Worm (Caenorhabditis elegans): ENCODE measurements around the gene nhr-152.
"Not testable (repeated sequence)": the region's sequence is repeated elsewhere in the genome, so short reads cannot be mapped to it uniquely, and the experiment has no call there.

The nhr-152 gene

ce11 chrV:7689888-7690287, 3.7 kb downstream of the nhr-152 start, which contains the start of gene C12D5.9:
TSS of gene C12D5.9 (minus strand) at chrV:7689988.
- no peak for TF ChIP-seq unc-62 (GFP tag; optimal IDR thresholded peaks at IDR 0.05)

ce11 chrV:7690637-7691036, 4.5 kb downstream of the nhr-152 start:
- no peak for TF ChIP-seq unc-62 (GFP tag; optimal IDR thresholded peaks at IDR 0.05)

DNA sequence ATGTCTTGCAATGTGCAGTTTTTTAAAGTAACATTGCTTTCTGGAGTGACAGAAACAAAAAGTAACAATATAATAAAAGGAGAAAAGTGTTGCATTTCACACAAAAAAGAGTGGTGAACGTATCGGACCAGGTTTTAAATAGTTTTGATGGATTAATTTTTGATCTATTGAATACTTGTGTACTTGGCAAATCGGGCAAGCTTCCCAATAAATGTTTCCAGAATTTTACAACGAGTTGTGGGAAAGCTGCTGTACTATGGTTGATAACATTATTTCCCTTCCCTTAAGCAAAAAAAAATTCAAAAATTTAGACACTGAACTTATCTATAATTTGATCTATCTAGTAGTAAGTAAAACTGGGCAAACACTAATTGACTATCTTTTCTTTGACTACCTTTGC, 7.2 kb downstream of the nhr-152 start, which contains the start of gene C12D5.10:
C12D5.10 (minus strand) TSS at position 101 of the 400 bp plus-strand sequence.
- no peak for TF ChIP-seq unc-62 (GFP tag; optimal IDR thresholded peaks at IDR 0.05)

DNA sequence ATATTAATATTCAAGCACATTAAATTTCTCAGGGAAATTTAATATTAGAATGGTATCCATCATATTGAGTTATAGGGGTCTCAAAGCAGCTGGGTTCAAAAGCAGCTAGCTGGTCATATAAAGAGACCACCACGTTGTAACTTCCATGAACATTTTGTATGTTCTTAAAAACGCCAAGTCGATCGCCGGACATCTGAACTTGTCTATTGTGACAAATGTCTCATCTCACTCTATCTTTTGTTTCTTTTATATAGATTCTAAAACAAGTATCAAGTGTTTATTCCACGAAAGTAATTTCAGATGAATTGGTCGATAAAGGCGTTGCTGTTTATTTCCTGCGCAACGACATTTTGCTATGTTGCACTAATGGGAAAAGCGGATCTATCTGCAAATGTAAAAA, 10.7 kb downstream of the nhr-152 start, which contains the start of gene ZK105.3:
ZK105.3 (plus strand) TSS at position 301 of the 400 bp plus-strand sequence.
- no peak for TF ChIP-seq unc-62 (GFP tag; optimal IDR thresholded peaks at IDR 0.05)

ce11 chrV:7703536-7703935, 17.4 kb downstream of the nhr-152 start, which contains the start of gene srsx-40:
TSS of gene srsx-40 (minus strand) at chrV:7703636.
- TF ChIP-seq unc-62 (GFP tag; optimal IDR thresholded peaks at IDR 0.05): not testable (repeated sequence)

ce11 chrV:7705316-7705715, 19.2 kb downstream of the nhr-152 start, which contains the start of gene srw-3:
TSS of gene srw-3 (plus strand) at chrV:7705616.
- no peak for TF ChIP-seq unc-62 (GFP tag; optimal IDR thresholded peaks at IDR 0.05)

- no peak for TF ChIP-seq unc-62 (GFP tag; optimal IDR thresholded peaks at IDR 0.05)
Observed at ce11 chrV:7708525-7708924, 22.4 kb downstream of the nhr-152 start, which contains the start of gene ZK105.11. TSS of gene ZK105.11 (minus strand) at chrV:7708625.

DNA sequence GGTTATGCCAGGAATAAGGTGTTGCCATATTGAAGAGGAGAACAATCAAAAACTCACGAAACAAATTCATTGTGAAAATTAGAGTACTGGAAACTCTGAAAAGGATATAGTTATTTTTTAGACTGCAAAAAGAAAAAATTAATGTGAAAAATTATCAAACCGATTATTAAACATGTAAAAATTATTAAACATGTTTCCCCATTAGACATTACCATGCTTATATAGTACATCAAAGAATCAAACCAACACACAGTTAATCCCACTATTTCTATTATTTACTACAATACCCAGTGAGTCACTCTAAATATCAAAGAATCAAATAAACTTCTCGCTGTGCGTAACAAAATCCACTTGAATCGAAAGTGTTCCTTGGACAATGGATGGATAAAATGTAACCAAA, 26.9 kb downstream of the nhr-152 start, which contains the start of gene ZK105.13:
ZK105.13 (minus strand) TSS at position 101 of the 400 bp plus-strand sequence.
- no peak for TF ChIP-seq unc-62 (GFP tag; optimal IDR thresholded peaks at IDR 0.05)

ce11 chrV:7713691-7714090, 27.5 kb downstream of the nhr-152 start, which contains the start of gene ZK105.1:
TSS of gene ZK105.1 (plus strand) at chrV:7713991.
- no peak for TF ChIP-seq unc-62 (GFP tag; optimal IDR thresholded peaks at IDR 0.05)

DNA sequence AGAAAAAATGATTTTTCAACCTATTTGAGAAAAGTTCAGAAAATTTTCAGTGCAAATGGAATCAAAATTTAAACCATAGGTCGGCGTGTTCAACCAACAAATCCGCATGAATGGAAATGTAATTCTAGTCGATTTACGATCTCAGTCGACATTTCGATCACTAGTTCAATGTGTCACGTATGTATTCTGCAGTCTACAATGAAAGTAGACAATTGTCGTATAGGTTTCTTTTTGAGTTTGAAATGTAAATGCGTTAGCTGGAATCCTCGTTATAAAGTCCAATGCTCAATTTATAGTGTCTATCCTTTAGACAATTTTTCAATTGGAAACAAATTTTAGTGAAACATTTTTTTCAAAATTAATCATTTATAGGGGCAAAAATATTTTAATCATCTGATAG, 29.9 kb downstream of the nhr-152 start, which contains the start of gene ZK105.12:
ZK105.12 (minus strand) TSS at position 101 of the 400 bp plus-strand sequence.
- no peak for TF ChIP-seq unc-62 (GFP tag; optimal IDR thresholded peaks at IDR 0.05)

DNA sequence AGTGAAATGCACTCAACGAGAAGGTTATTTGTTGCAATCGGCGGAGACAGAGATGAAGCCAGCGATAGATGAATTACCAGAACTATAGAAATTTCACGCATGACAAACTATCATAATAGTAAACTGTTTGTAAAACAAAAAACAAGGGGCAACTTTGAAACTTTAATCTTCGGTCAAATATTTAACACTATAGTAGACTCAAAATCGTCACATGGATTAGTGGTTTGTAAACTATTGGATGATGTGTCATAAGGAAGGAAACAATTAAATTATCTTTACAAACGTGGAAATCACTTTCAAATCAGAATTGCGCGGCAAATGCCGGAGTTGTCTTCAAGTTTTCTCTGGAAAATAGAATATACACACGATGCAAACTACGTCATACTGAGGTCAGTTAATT, 31.5 kb downstream of the nhr-152 start, which contains the start of gene ZK105.5:
ZK105.5 (minus strand) TSS at position 101 of the 400 bp plus-strand sequence.
- no peak for TF ChIP-seq unc-62 (GFP tag; optimal IDR thresholded peaks at IDR 0.05)

- no peak for TF ChIP-seq unc-62 (GFP tag; optimal IDR thresholded peaks at IDR 0.05)
Observed at ce11 chrV:7721945-7722344, 35.8 kb downstream of the nhr-152 start, which contains the start of gene ZK105.14. TSS of gene ZK105.14 (minus strand) at chrV:7722045.

ce11 chrV:7723967-7724544, 37.9 kb downstream of the nhr-152 start, which contains the start of the genes ZK105.6 and ZK105.8:
TSS of gene ZK105.6 (minus strand) at chrV:7724067.
TSS of gene ZK105.8 (plus strand) at chrV:7724494.
- TF ChIP-seq unc-62 (GFP tag; optimal IDR thresholded peaks at IDR 0.05): no peak

DNA sequence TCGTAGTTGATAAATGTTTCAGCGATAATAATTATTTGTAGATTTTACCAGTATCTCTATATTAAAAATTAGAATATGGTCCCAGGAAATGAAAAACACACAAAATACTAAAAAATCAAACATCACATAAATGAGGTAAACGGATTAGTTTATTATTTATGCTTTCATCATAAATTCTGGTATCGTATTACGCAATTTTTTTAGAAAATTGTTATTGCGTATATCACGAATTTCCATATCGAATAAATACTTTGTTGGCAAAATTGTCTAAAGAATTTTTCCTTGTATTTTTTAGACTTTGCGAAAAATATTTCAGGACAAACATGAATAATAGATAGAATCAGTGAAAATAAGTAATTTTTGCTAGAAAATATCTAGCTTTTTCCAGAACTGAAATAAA, 40.1 kb downstream of the nhr-152 start:
- no peak for TF ChIP-seq unc-62 (GFP tag; optimal IDR thresholded peaks at IDR 0.05)

- TF ChIP-seq unc-62 (GFP tag; optimal IDR thresholded peaks at IDR 0.05): no peak
Observed at ce11 chrV:7726927-7727326, 40.8 kb downstream of the nhr-152 start.

- TF ChIP-seq unc-62 (GFP tag; optimal IDR thresholded peaks at IDR 0.05): no peak
Observed at ce11 chrV:7728003-7728678, 42.0 kb downstream of the nhr-152 start.
